Worm (Caenorhabditis elegans) whole organism, midembryonic: ENCODE data around the gene F22F4.9.

Experiments used
- T22C8.4 ChIP-seq: fragments of 200-800 bp; sonication (Bioruptor generic); IDR thresholded peaks from 2 replicates; pipeline ENCODE4 v1.3.6; 2022; ENCODE audit warnings: missing genetic modification characterization, missing compliant biosample characterization
- cog-1 ChIP-seq: sonication (generic microtip); optimal IDR thresholded peaks from 2 replicates; lab custom pipeline; 2016; ENCODE audit warnings: missing genetic modification characterization, missing compliant biosample characterization
- flt-1 ChIP-seq: fragments of 200-800 bp; sonication (Bioruptor generic); IDR thresholded peaks from 2 replicates; pipeline ENCODE4 v1.3.6; 2022; ENCODE audit warnings: missing genetic modification characterization, missing compliant biosample characterization
- klf-2 ChIP-seq: fragments of 200-800 bp; sonication (Bioruptor generic); conservative IDR thresholded peaks from 2 replicates; pipeline ENCODE4 v1.3.6; 2022; ENCODE audit warnings: missing genetic modification reagents, missing genetic modification characterization, missing compliant biosample characterization
- med-1 ChIP-seq: sonication (generic microtip); optimal IDR thresholded peaks from 2 replicates; lab custom pipeline; 2017; ENCODE audit warnings: missing genetic modification characterization, mild to moderate bottlenecking, missing compliant biosample characterization, antibody characterized with exemption, missing genetic modification reagents; ENCODE audit not compliant: insufficient read depth
- ref-1 ChIP-seq: fragments of 200-800 bp; sonication (Bioruptor generic); conservative IDR thresholded peaks from 2 replicates; pipeline ENCODE4 v1.3.6; 2022; ENCODE audit warnings: missing genetic modification reagents, missing genetic modification characterization, missing compliant biosample characterization
- tab-1 ChIP-seq: fragments of 200-800 bp; sonication (Bioruptor generic); IDR thresholded peaks from 2 replicates; pipeline ENCODE4 v1.3.6; 2022; ENCODE audit warnings: missing genetic modification characterization, missing compliant biosample characterization
- ztf-23 ChIP-seq: fragments of 200-800 bp; sonication (Bioruptor generic); IDR thresholded peaks from 2 replicates; pipeline ENCODE4 v1.3.6; 2022; ENCODE audit warnings: missing genetic modification reagents, missing genetic modification characterization, missing compliant biosample characterization
- ztf-29 ChIP-seq: fragments of 200-800 bp; sonication (Bioruptor generic); IDR thresholded peaks from 2 replicates; pipeline ENCODE4 v1.3.6; 2022; ENCODE audit warnings: missing genetic modification reagents, missing genetic modification characterization, missing compliant biosample characterization

F22F4.9 gene

ce11 chrX:6024977-6025376 is 25.7 kb upstream of the F22F4.9 start:
- TF ChIP-seq ref-1 (GFP tag; lab: Robert Waterston, UW) (no peak), flt-1 (GFP tag; lab: Robert Waterston, UW) (no peak)

- TF ChIP-seq med-1 (no peak), ref-1 (GFP tag; lab: Robert Waterston, UW) (no peak), flt-1 (GFP tag; lab: Robert Waterston, UW) (no peak), tab-1 (GFP tag; lab: Robert Waterston, UW) (no peak), ztf-29 (GFP tag; lab: Robert Waterston, UW) (no peak), klf-2 (GFP tag; lab: Robert Waterston, UW) (no peak), T22C8.4 (GFP tag; lab: Robert Waterston, UW) (no peak), cog-1 (tag; lab: Kevin White, UChicago) (no peak), ztf-23 (GFP tag; lab: Robert Waterston, UW) (no peak)
Observed at ce11 chrX:6022469-6022868, 23.2 kb upstream of the F22F4.9 start, which contains the start of gene lelo-3. lelo-3 (minus strand) TSS chrX:6022569.

- TF ChIP-seq T22C8.4 (GFP tag; lab: Robert Waterston, UW) (no peak), ref-1 (GFP tag; lab: Robert Waterston, UW) (no peak), tab-1 (GFP tag; lab: Robert Waterston, UW) (no peak), klf-2 (GFP tag; lab: Robert Waterston, UW) (no peak), flt-1 (GFP tag; lab: Robert Waterston, UW) (no peak), cog-1 (tag; lab: Kevin White, UChicago) (no peak), med-1 (no peak), ztf-29 (GFP tag; lab: Robert Waterston, UW) (no peak), ztf-23 (GFP tag; lab: Robert Waterston, UW) (no peak)
Observed at ce11 chrX:6020782-6021181, 21.5 kb upstream of the F22F4.9 start.

- no peak for TF ChIP-seq ztf-29 (GFP tag; lab: Robert Waterston, UW)
- TF ChIP-seq ref-1 (GFP tag; lab: Robert Waterston, UW) = no peak
- no peak for TF ChIP-seq ztf-23 (GFP tag; lab: Robert Waterston, UW)
- TF ChIP-seq cog-1 (tag; lab: Kevin White, UChicago) = no peak
- no peak for TF ChIP-seq T22C8.4 (GFP tag; lab: Robert Waterston, UW)
- no peak for TF ChIP-seq flt-1 (GFP tag; lab: Robert Waterston, UW)
- no peak for TF ChIP-seq tab-1 (GFP tag; lab: Robert Waterston, UW)
- no peak for TF ChIP-seq med-1
- TF ChIP-seq klf-2 (GFP tag; lab: Robert Waterston, UW) = no peak
Observed at ce11 chrX:6019886-6020469, 20.7 kb upstream of the F22F4.9 start, which contains the start of gene C09B8.4. C09B8.4 (minus strand) TSS chrX:6019936.

- TF ChIP-seq klf-2 (GFP tag; lab: Robert Waterston, UW) = no peak
- no peak for TF ChIP-seq cog-1 (tag; lab: Kevin White, UChicago)
- no peak for TF ChIP-seq flt-1 (GFP tag; lab: Robert Waterston, UW)
- no peak for TF ChIP-seq tab-1 (GFP tag; lab: Robert Waterston, UW)
- TF ChIP-seq ztf-29 (GFP tag; lab: Robert Waterston, UW) = no peak
- TF ChIP-seq ref-1 (GFP tag; lab: Robert Waterston, UW) = no peak
- TF ChIP-seq med-1 = no peak
- no peak for TF ChIP-seq T22C8.4 (GFP tag; lab: Robert Waterston, UW)
- TF ChIP-seq ztf-23 (GFP tag; lab: Robert Waterston, UW) = no peak
Observed at ce11 chrX:6015096-6015495, 15.8 kb upstream of the F22F4.9 start, which contains the start of gene C09B8.8. C09B8.8 (plus strand) TSS chrX:6015492.

ce11 chrX:6010573-6010972 is 11.3 kb upstream of the F22F4.9 start, which contains the start of gene C09B8.3:
C09B8.3 (minus strand) TSS chrX:6010673.
- TF ChIP-seq tab-1 (GFP tag; lab: Robert Waterston, UW) (no peak), T22C8.4 (GFP tag; lab: Robert Waterston, UW) (no peak), ztf-29 (GFP tag; lab: Robert Waterston, UW) (no peak), ztf-23 (GFP tag; lab: Robert Waterston, UW) (no peak)

- no peak for TF ChIP-seq tab-1 (GFP tag; lab: Robert Waterston, UW)
- TF ChIP-seq flt-1 (GFP tag; lab: Robert Waterston, UW) = no peak
- no peak for TF ChIP-seq ztf-23 (GFP tag; lab: Robert Waterston, UW)
- no peak for TF ChIP-seq ref-1 (GFP tag; lab: Robert Waterston, UW)
- TF ChIP-seq ztf-29 (GFP tag; lab: Robert Waterston, UW) = no peak
- no peak for TF ChIP-seq T22C8.4 (GFP tag; lab: Robert Waterston, UW)
- TF ChIP-seq med-1 = no peak
- TF ChIP-seq cog-1 (tag; lab: Kevin White, UChicago) = no peak
- TF ChIP-seq klf-2 (GFP tag; lab: Robert Waterston, UW) = no peak
Observed at ce11 chrX:6004315-6004714, 5.0 kb upstream of the F22F4.9 start.

ce11 chrX:6003853-6004252 is 4.5 kb upstream of the F22F4.9 start, which contains the start of gene sups-1:
sups-1 (plus strand) TSS chrX:6004153.
- TF ChIP-seq med-1 (no peak), klf-2 (GFP tag; lab: Robert Waterston, UW) (no peak)

- TF ChIP-seq cog-1 (tag; lab: Kevin White, UChicago) = no peak
- TF ChIP-seq klf-2 (GFP tag; lab: Robert Waterston, UW) = no peak
- TF ChIP-seq flt-1 (GFP tag; lab: Robert Waterston, UW) = no peak
- no peak for TF ChIP-seq tab-1 (GFP tag; lab: Robert Waterston, UW)
- TF ChIP-seq ref-1 (GFP tag; lab: Robert Waterston, UW) = no peak
- no peak for TF ChIP-seq med-1
- no peak for TF ChIP-seq ztf-23 (GFP tag; lab: Robert Waterston, UW)
- no peak for TF ChIP-seq T22C8.4 (GFP tag; lab: Robert Waterston, UW)
- TF ChIP-seq ztf-29 (GFP tag; lab: Robert Waterston, UW) = no peak
Observed at ce11 chrX:6002479-6002878, 3.2 kb upstream of the F22F4.9 start.

ce11 chrX:6001432-6001831 is 2.1 kb upstream of the F22F4.9 start, which contains the start of gene F22F4.4:
F22F4.4 (minus strand) TSS chrX:6001532.
- no peak for TF ChIP-seq T22C8.4 (GFP tag; lab: Robert Waterston, UW)
- no peak for TF ChIP-seq ref-1 (GFP tag; lab: Robert Waterston, UW)
- no peak for TF ChIP-seq klf-2 (GFP tag; lab: Robert Waterston, UW)
- no peak for TF ChIP-seq flt-1 (GFP tag; lab: Robert Waterston, UW)
- no peak for TF ChIP-seq med-1
- no peak for TF ChIP-seq tab-1 (GFP tag; lab: Robert Waterston, UW)
- no peak for TF ChIP-seq ztf-23 (GFP tag; lab: Robert Waterston, UW)
- TF ChIP-seq cog-1 (tag; lab: Kevin White, UChicago) = no peak
- TF ChIP-seq ztf-29 (GFP tag; lab: Robert Waterston, UW) = no peak
